Fruit fly (Drosophila melanogaster) whole organism: ENCODE results near the gene Ppcs.

Experiments used
- CG8478 ChIP-seq: fragments of >200 bp; optimal IDR thresholded peaks from 2 replicates; lab custom pipeline; 2018; ENCODE audit warnings: inconsistent platforms
- Dll ChIP-seq: fragments of >200 bp; optimal IDR thresholded peaks from 2 replicates; lab custom pipeline; 2017
- psq ChIP-seq: fragments of >200 bp; optimal IDR thresholded peaks from 2 replicates; lab custom pipeline; 2017
- usp ChIP-seq: fragments of >200 bp; optimal IDR thresholded peaks from 2 replicates; lab custom pipeline; 2017; ENCODE audit warnings: missing biosample characterization, missing genetic modification characterization, mixed read lengths

dm6 chr3R:19101267-19101840, 46.4 kb downstream of the Ppcs start:
- TF ChIP-seq psq (no peak), Dll (lab: Kevin White, UChicago) (no peak), usp (no peak), CG8478 (lab: Kevin White, UChicago) (no peak)
